Worm (Caenorhabditis elegans) whole organism, young adult: ENCODE data around the gene F35B12.10.

Experiments used
- B0019.2 ChIP-seq: fragments of 200-800 bp; sonication (Bioruptor generic); conservative IDR thresholded peaks from 2 replicates; pipeline ENCODE4 v1.3.6; 2022; ENCODE audit warnings: missing genetic modification reagents, missing genetic modification characterization, missing compliant biosample characterization
- B0336.3 ChIP-seq: fragments of 200-800 bp; sonication (Bioruptor generic); IDR thresholded peaks from 2 replicates; pipeline ENCODE4 v1.3.6; 2022; ENCODE audit warnings: missing genetic modification characterization, missing compliant biosample characterization
- C17E4.6 ChIP-seq: fragments of 200-800 bp; sonication (Bioruptor generic); IDR thresholded peaks from 2 replicates; pipeline ENCODE4 v1.3.6; 2022; ENCODE audit warnings: missing genetic modification reagents, missing genetic modification characterization, missing compliant biosample characterization
- F10E7.11 ChIP-seq: sonication (generic microtip); optimal IDR thresholded peaks from 2 replicates; lab custom pipeline; 2017; ENCODE audit warnings: mild to moderate bottlenecking, missing genetic modification characterization, moderate library complexity, missing compliant biosample characterization
- F23B12.7 ChIP-seq: sonication (generic microtip); optimal IDR thresholded peaks from 2 replicates; lab custom pipeline; 2017; ENCODE audit warnings: missing genetic modification characterization, mild to moderate bottlenecking, missing compliant biosample characterization, antibody characterized with exemption, moderate library complexity; ENCODE audit not compliant: insufficient read depth
- F33H1.4 ChIP-seq: fragments of 200-800 bp; sonication (Bioruptor generic); IDR thresholded peaks from 2 replicates; pipeline ENCODE4 v1.3.6; 2022; ENCODE audit warnings: missing genetic modification reagents, missing genetic modification characterization, missing compliant biosample characterization
- F49E8.2 ChIP-seq: sonication (generic microtip); optimal IDR thresholded peaks from 3 replicates; lab custom pipeline; 2017; ENCODE audit warnings: missing genetic modification characterization, mild to moderate bottlenecking, missing compliant biosample characterization, antibody characterized with exemption, moderate library complexity; ENCODE audit not compliant: insufficient read depth
- F55B11.4 ChIP-seq: sonication (generic microtip); optimal IDR thresholded peaks from 2 replicates; lab custom pipeline; 2016; ENCODE audit warnings: missing compliant biosample characterization, missing genetic modification characterization, borderline replicate concordance; ENCODE audit not compliant: insufficient read depth
- K11D2.4 ChIP-seq: fragments of 200-800 bp; sonication (Bioruptor generic); IDR thresholded peaks from 2 replicates; pipeline ENCODE4 v1.3.6; 2022; ENCODE audit warnings: missing genetic modification reagents, missing genetic modification characterization, missing compliant biosample characterization
- T26A5.8 ChIP-seq: sonication (generic microtip); optimal IDR thresholded peaks from 2 replicates; lab custom pipeline; 2016; ENCODE audit warnings: missing genetic modification characterization, missing compliant biosample characterization
- Y53F4B.3 ChIP-seq: fragments of 200-800 bp; sonication (Bioruptor generic); IDR thresholded peaks from 2 replicates; pipeline ENCODE4 v1.3.6; 2022; ENCODE audit warnings: missing genetic modification reagents, missing genetic modification characterization, missing compliant biosample characterization
- Y53G8AR.9 ChIP-seq: fragments of 200-800 bp; sonication (Bioruptor generic); conservative IDR thresholded peaks from 2 replicates; pipeline ENCODE4 v1.3.6; 2022; ENCODE audit warnings: missing genetic modification reagents, missing genetic modification characterization, missing compliant biosample characterization
- Y56A3A.18 ChIP-seq: fragments of 200-800 bp; sonication (Bioruptor generic); IDR thresholded peaks from 2 replicates; pipeline ENCODE4 v1.3.6; 2022; ENCODE audit warnings: missing genetic modification reagents, missing genetic modification characterization, missing compliant biosample characterization
- ZK185.1 ChIP-seq: sonication (generic microtip); optimal IDR thresholded peaks from 2 replicates; lab custom pipeline; 2016; ENCODE audit warnings: mild to moderate bottlenecking, missing genetic modification characterization, missing compliant biosample characterization; ENCODE audit not compliant: poor library complexity, severe bottlenecking
- akir-1 ChIP-seq: fragments of 200-800 bp; sonication (Bioruptor generic); optimal IDR thresholded peaks from 2 replicates; lab custom pipeline; 2018; ENCODE audit warnings: mild to moderate bottlenecking, missing genetic modification characterization, moderate library complexity, missing compliant biosample characterization
- aptf-3 ChIP-seq: fragments of 200-800 bp; sonication (Bioruptor generic); IDR thresholded peaks from 2 replicates; pipeline ENCODE4 v1.3.6; 2022; ENCODE audit warnings: missing genetic modification characterization, missing compliant biosample characterization
- attf-5 ChIP-seq: fragments of 200-800 bp; sonication (Bioruptor generic); optimal IDR thresholded peaks from 2 replicates; lab custom pipeline; 2018; ENCODE audit warnings: mild to moderate bottlenecking, missing genetic modification characterization, missing compliant biosample characterization
- ceh-100 ChIP-seq: fragments of 200-800 bp; sonication (Bioruptor generic); IDR thresholded peaks from 2 replicates; pipeline ENCODE4 v1.3.6; 2022; ENCODE audit warnings: missing genetic modification reagents, missing genetic modification characterization, missing compliant biosample characterization
- ceh-91 ChIP-seq: fragments of 200-800 bp; sonication (Bioruptor generic); IDR thresholded peaks from 2 replicates; pipeline ENCODE4 v1.3.6; 2022; ENCODE audit warnings: missing genetic modification reagents, missing genetic modification characterization, missing compliant biosample characterization
- dox-1 ChIP-seq: fragments of 200-800 bp; sonication (Bioruptor generic); IDR thresholded peaks from 2 replicates; pipeline ENCODE4 v1.3.6; 2022; ENCODE audit warnings: missing genetic modification reagents, missing genetic modification characterization, missing compliant biosample characterization
- egl-18 ChIP-seq: fragments of 200-800 bp; sonication (Bioruptor generic); IDR thresholded peaks from 2 replicates; pipeline ENCODE4 v1.3.6; 2022; ENCODE audit warnings: missing genetic modification reagents, missing genetic modification characterization, missing compliant biosample characterization
- fkh-3 ChIP-seq: sonication (generic microtip); optimal IDR thresholded peaks from 2 replicates; lab custom pipeline; 2016; ENCODE audit warnings: mild to moderate bottlenecking, missing genetic modification characterization, missing compliant biosample characterization
- gei-17 ChIP-seq: fragments of 200-800 bp; sonication (Bioruptor generic); optimal IDR thresholded peaks from 2 replicates; lab custom pipeline; 2018; ENCODE audit warnings: mild to moderate bottlenecking, missing genetic modification characterization, missing compliant biosample characterization
- hsf-1 ChIP-seq: fragments of 200-800 bp; sonication (Bioruptor generic); IDR thresholded peaks from 2 replicates; pipeline ENCODE4 v1.3.6; 2022; ENCODE audit warnings: missing genetic modification reagents, missing genetic modification characterization, missing compliant biosample characterization
- lag-1 ChIP-seq: fragments of 200-800 bp; sonication (Bioruptor generic); IDR thresholded peaks from 2 replicates; pipeline ENCODE4 v1.3.6; 2022; ENCODE audit warnings: missing genetic modification reagents, missing genetic modification characterization, missing compliant biosample characterization
- lin-35 ChIP-seq, 3 experiments: fragments of 150-350 bp in 2 of 3; sonication (generic microtip) in 1 of 3; optimal IDR thresholded peaks; 2 replicates each; lab custom pipeline; 2014 to 2018; ENCODE audit warnings: missing biosample characterization in 3 of 3, missing genetic modification characterization in 3 of 3, missing genetic modification reagents in 3 of 3
- lin-54 ChIP-seq: fragments of 200-800 bp; sonication (Bioruptor generic); optimal IDR thresholded peaks from 2 replicates; lab custom pipeline; 2018; ENCODE audit warnings: mild to moderate bottlenecking, missing genetic modification characterization, missing compliant biosample characterization
- mxl-1 ChIP-seq: sonication (generic microtip); optimal IDR thresholded peaks from 2 replicates; lab custom pipeline; 2016; ENCODE audit warnings: missing genetic modification characterization, missing compliant biosample characterization
- nfya-2 ChIP-seq: fragments of 200-800 bp; sonication (Bioruptor generic); IDR thresholded peaks from 2 replicates; pipeline ENCODE4 v1.3.6; 2022; ENCODE audit warnings: missing genetic modification reagents, missing genetic modification characterization, missing compliant biosample characterization
- nhr-179 ChIP-seq: sonication (generic microtip); optimal IDR thresholded peaks from 2 replicates; lab custom pipeline; 2016; ENCODE audit warnings: mild to moderate bottlenecking, missing genetic modification characterization, missing compliant biosample characterization
- nhr-27 ChIP-seq: fragments of 200-800 bp; sonication (Bioruptor generic); optimal IDR thresholded peaks from 2 replicates; lab custom pipeline; 2018; ENCODE audit warnings: mild to moderate bottlenecking, missing genetic modification characterization, moderate library complexity, missing compliant biosample characterization
- nhr-80 ChIP-seq: sonication (generic microtip); optimal IDR thresholded peaks from 2 replicates; lab custom pipeline; 2016; ENCODE audit warnings: missing genetic modification characterization, missing compliant biosample characterization
- rec-8 ChIP-seq, 2 experiments: sonication (generic microtip); optimal IDR thresholded peaks; 2 replicates each; lab custom pipeline; 2016; ENCODE audit warnings: mild to moderate bottlenecking in 2 of 2, missing genetic modification characterization in 2 of 2, missing genetic modification reagents in 2 of 2, missing genotype in 2 of 2, missing biosample characterization in 1 of 2, missing compliant biosample characterization in 1 of 2, moderate library complexity in 1 of 2
- sdz-38 ChIP-seq: sonication (generic microtip); optimal IDR thresholded peaks from 2 replicates; lab custom pipeline; 2016; ENCODE audit warnings: missing genotype, missing genetic modification characterization, missing compliant biosample characterization
- sptf-2 ChIP-seq: fragments of 200-800 bp; sonication (Bioruptor generic); optimal IDR thresholded peaks from 2 replicates; lab custom pipeline; 2018; ENCODE audit warnings: mild to moderate bottlenecking, missing genetic modification characterization, missing compliant biosample characterization
- tbx-9 ChIP-seq: sonication (generic microtip); optimal IDR thresholded peaks from 2 replicates; lab custom pipeline; 2016; ENCODE audit warnings: borderline replicate concordance, missing genetic modification characterization, inconsistent platforms, missing compliant biosample characterization
- tlf-1 ChIP-seq: fragments of 200-800 bp; sonication (Bioruptor generic); optimal IDR thresholded peaks from 2 replicates; lab custom pipeline; 2018; ENCODE audit warnings: mild to moderate bottlenecking, missing genetic modification characterization, missing compliant biosample characterization
- unc-130 ChIP-seq: sonication (generic microtip); optimal IDR thresholded peaks from 2 replicates; lab custom pipeline; 2016; ENCODE audit warnings: missing genetic modification reagents, missing genetic modification characterization, missing compliant biosample characterization

Gene F35B12.10

ce11 chrV:11605227-11605626 is 23.8 kb downstream of the F35B12.10 start:
- no peak for TF ChIP-seq attf-5 (GFP tag; lab: Kevin White, UChicago)
- TF ChIP-seq tlf-1 (GFP tag; lab: Kevin White, UChicago) = no peak
- no peak for TF ChIP-seq tbx-9
- no peak for TF ChIP-seq egl-18
- no peak for TF ChIP-seq F10E7.11 (tag; lab: Kevin White, UChicago)
- TF ChIP-seq Y53G8AR.9 (GFP tag; lab: Robert Waterston, UW) = no peak
- no peak for TF ChIP-seq nhr-27 (tag; lab: Kevin White, UChicago)
- no peak for TF ChIP-seq hsf-1 (GFP tag; lab: Robert Waterston, UW)
- no peak for TF ChIP-seq sdz-38 (tag; lab: Kevin White, UChicago)
- TF ChIP-seq nfya-2 (GFP tag; lab: Robert Waterston, UW) = no peak
- TF ChIP-seq Y56A3A.18 (GFP tag; lab: Robert Waterston, UW) = no peak
- TF ChIP-seq akir-1 = no peak
- no peak for TF ChIP-seq F33H1.4 (GFP tag; lab: Robert Waterston, UW)
- TF ChIP-seq B0336.3 (GFP tag; lab: Robert Waterston, UW) = no peak
- no peak for TF ChIP-seq ceh-91
- TF ChIP-seq, all 124 proteins: peak for 0

- TF ChIP-seq gei-17 = no peak
- peak; percentile 19 for TF ChIP-seq nhr-80 (tag; lab: Kevin White, UChicago)
- TF ChIP-seq unc-130 (GFP tag; lab: Kevin White, UChicago) = no peak
- no peak for TF ChIP-seq T26A5.8 (tag; lab: Kevin White, UChicago)
- no peak for TF ChIP-seq Y53F4B.3 (GFP tag; lab: Robert Waterston, UW)
- no peak for TF ChIP-seq aptf-3
- no peak for TF ChIP-seq ceh-100
Observed at ce11 chrV:11604484-11604883, 24.6 kb downstream of the F35B12.10 start, which contains the start of gene dhs-20. Gene dhs-20, minus strand, starts transcription at chrV:11604563.

ce11 chrV:11600800-11601199 is 28.3 kb downstream of the F35B12.10 start, which contains the start of gene F35B12.9:
Gene F35B12.9, plus strand, starts transcription at chrV:11601171.
- no peak for TF ChIP-seq mxl-1 (tag; lab: Kevin White, UChicago)
- no peak for TF ChIP-seq C17E4.6 (GFP tag; lab: Robert Waterston, UW)
- no peak for TF ChIP-seq lin-35 (GFP tag; optimal IDR thresholded peaks at IDR 0.05; lab: Kevin White, UChicago)
- no peak for TF ChIP-seq lag-1 (GFP tag; lab: Robert Waterston, UW)
- TF ChIP-seq K11D2.4 (GFP tag; lab: Robert Waterston, UW) = no peak
- no peak for TF ChIP-seq sptf-2 (GFP tag; lab: Kevin White, UChicago)
- no peak for TF ChIP-seq tlf-1 (GFP tag; lab: Kevin White, UChicago)
- no peak for TF ChIP-seq F23B12.7 (tag; lab: Kevin White, UChicago)
- no peak for TF ChIP-seq dox-1 (GFP tag; lab: Robert Waterston, UW)
- TF ChIP-seq nhr-179 (tag; lab: Kevin White, UChicago) = no peak

ce11 chrV:11598807-11599206 is 30.3 kb downstream of the F35B12.10 start, which contains the start of gene srx-84:
Gene srx-84, plus strand, starts transcription at chrV:11599107.
- TF ChIP-seq B0019.2 (GFP tag; lab: Robert Waterston, UW) (no peak), F55B11.4 (no peak), F49E8.2 (tag; lab: Kevin White, UChicago) (no peak), rec-8 (tag; optimal IDR thresholded peaks at IDR 0.05; lab: Kevin White, UChicago) (no peak), ZK185.1 (no peak), lin-54 (GFP tag; lab: Kevin White, UChicago) (no peak), ceh-100 (no peak), fkh-3 (tag; lab: Kevin White, UChicago) (no peak)
